Worm (Caenorhabditis elegans) whole organism, midembryonic: ENCODE measurements around the gene R02F2.4.

Experiments
- cog-1 ChIP-seq: sonication (generic microtip); optimal IDR thresholded peaks from 2 replicates; lab custom pipeline; 2016; ENCODE audit warnings: missing genetic modification characterization, missing compliant biosample characterization
- flt-1 ChIP-seq: fragments of 200-800 bp; sonication (Bioruptor generic); IDR thresholded peaks from 2 replicates; pipeline ENCODE4 v1.3.6; 2022; ENCODE audit warnings: missing genetic modification characterization, missing compliant biosample characterization
- klf-2 ChIP-seq: fragments of 200-800 bp; sonication (Bioruptor generic); conservative IDR thresholded peaks from 2 replicates; pipeline ENCODE4 v1.3.6; 2022; ENCODE audit warnings: missing genetic modification reagents, missing genetic modification characterization, missing compliant biosample characterization
- med-1 ChIP-seq: sonication (generic microtip); optimal IDR thresholded peaks from 2 replicates; lab custom pipeline; 2017; ENCODE audit warnings: missing genetic modification characterization, mild to moderate bottlenecking, missing compliant biosample characterization, antibody characterized with exemption, missing genetic modification reagents; ENCODE audit not compliant: insufficient read depth
- ref-1 ChIP-seq: fragments of 200-800 bp; sonication (Bioruptor generic); conservative IDR thresholded peaks from 2 replicates; pipeline ENCODE4 v1.3.6; 2022; ENCODE audit warnings: missing genetic modification reagents, missing genetic modification characterization, missing compliant biosample characterization
- tab-1 ChIP-seq: fragments of 200-800 bp; sonication (Bioruptor generic); IDR thresholded peaks from 2 replicates; pipeline ENCODE4 v1.3.6; 2022; ENCODE audit warnings: missing genetic modification characterization, missing compliant biosample characterization
- ztf-29 ChIP-seq: fragments of 200-800 bp; sonication (Bioruptor generic); IDR thresholded peaks from 2 replicates; pipeline ENCODE4 v1.3.6; 2022; ENCODE audit warnings: missing genetic modification reagents, missing genetic modification characterization, missing compliant biosample characterization

- TF ChIP-seq cog-1 (tag; lab: Kevin White, UChicago) (no peak), flt-1 (GFP tag; lab: Robert Waterston, UW) (no peak), med-1 (GFP tag; lab: Kevin White, UChicago) (no peak), ref-1 (GFP tag; lab: Robert Waterston, UW) (no peak), tab-1 (GFP tag; lab: Robert Waterston, UW) (no peak), klf-2 (no peak), ztf-29 (GFP tag; lab: Robert Waterston, UW) (no peak)
Observed at ce11 chrIII:5464077-5464476, 20.0 kb upstream of the R02F2.4 start, which contains the start of gene F48E8.2.
